Fruit fly (Drosophila melanogaster): ENCODE results near the gene CG15740.

- no peak for TF ChIP-seq CG8478 (optimal IDR thresholded peaks at IDR 0.05)
- TF ChIP-seq CTCF (optimal IDR thresholded peaks at IDR 0.05), result no peak
Measured at dm6 chrX:11872517-11872916, 26.6 kb upstream of the CG15740 start, which contains the start of gene BORCS5.

All from S2 (cell line).